Worm (Caenorhabditis elegans): ENCODE measurements around the gene pes-8.

Gene pes-8

ce11 chrX:9208492-9208891 is 43.1 kb upstream of the pes-8 start (continued):
- no peak for TF ChIP-seq daf-16 (GFP tag; optimal IDR thresholded peaks at IDR 0.05)
- TF ChIP-seq daf-16 (tag; optimal IDR thresholded peaks at IDR 0.05), result peak; percentile 83
- no peak for TF ChIP-seq nhr-48 (tag; optimal IDR thresholded peaks at IDR 0.05)
- no peak for TF ChIP-seq gei-8 (GFP tag; optimal IDR thresholded peaks at IDR 0.05)
- no peak for TF ChIP-seq nhr-76 (tag; optimal IDR thresholded peaks at IDR 0.05)

ce11 chrX:9208933-9209332 is 42.7 kb upstream of the pes-8 start:
- no peak for TF ChIP-seq ceh-62 (tag; optimal IDR thresholded peaks at IDR 0.05)
- no peak for TF ChIP-seq hif-1 (tag; optimal IDR thresholded peaks at IDR 0.05)
- TF ChIP-seq unc-62 (GFP tag; optimal IDR thresholded peaks at IDR 0.05 in 1 of 2), result peak in 1 of 2 experiments; percentile 99
- no peak for TF ChIP-seq unc-62 (tag; optimal IDR thresholded peaks at IDR 0.05)
- TF ChIP-seq mep-1 (tag; optimal IDR thresholded peaks at IDR 0.05), result no peak
- TF ChIP-seq ctbp-1 (GFP tag; IDR thresholded peaks at IDR 0.05), result no peak
- TF ChIP-seq zfp-2 (tag; optimal IDR thresholded peaks at IDR 0.05), result no peak
- no peak for TF ChIP-seq php-3 (GFP tag; IDR thresholded peaks at IDR 0.05)
- no peak for TF ChIP-seq rbr-2 (tag; optimal IDR thresholded peaks at IDR 0.05)

ce11 chrX:9210086-9210485 is 41.5 kb upstream of the pes-8 start:
- TF ChIP-seq unc-39 (tag; optimal IDR thresholded peaks at IDR 0.05) (no peak), pha-4 (GFP tag; IDR thresholded peaks at IDR 0.05) (no peak), pha-4 (tag; optimal IDR thresholded peaks at IDR 0.05) (no peak), nhr-11 (tag; optimal IDR thresholded peaks at IDR 0.05) (no peak), ceh-32 (tag; optimal IDR thresholded peaks at IDR 0.05; ENCODE audit: poor library complexity) (no peak), dve-1 (tag; optimal IDR thresholded peaks at IDR 0.05; ENCODE audit: insufficient read depth) (peak; percentile 47), zip-11 (GFP tag; IDR thresholded peaks at IDR 0.05) (no peak), dmd-8 (GFP tag; IDR thresholded peaks at IDR 0.05) (no peak), daf-16 (GFP tag; optimal IDR thresholded peaks at IDR 0.05) (no peak), daf-16 (tag; optimal IDR thresholded peaks at IDR 0.05) (peak; percentile 82), fkh-10 (GFP tag; optimal IDR thresholded peaks at IDR 0.05) (no peak), dmd-6 (GFP tag; IDR thresholded peaks at IDR 0.05) (peak; percentile 23; the same call in 1 of the 2 replicates), mep-1 (tag; optimal IDR thresholded peaks at IDR 0.05) (peak; percentile 9), attf-4 (tag; optimal IDR thresholded peaks at IDR 0.05) (no peak), Y75B8A.6 (GFP tag; IDR thresholded peaks at IDR 0.05) (no peak), nhr-48 (tag; optimal IDR thresholded peaks at IDR 0.05) (peak; percentile 11), snpc-1.2 (GFP tag; IDR thresholded peaks at IDR 0.05) (no peak), aha-1 (tag) (peak; percentile 74), lin-13 (GFP tag; optimal IDR thresholded peaks at IDR 0.05) (no peak), ceh-82 (tag; optimal IDR thresholded peaks at IDR 0.05) (no peak), madf-9 (GFP tag; conservative IDR thresholded peaks at IDR 0.05) (no peak), nhr-41 (GFP tag; IDR thresholded peaks at IDR 0.05) (no peak), lin-15B (tag; optimal IDR thresholded peaks at IDR 0.05) (no peak), nhr-237 (tag; optimal IDR thresholded peaks at IDR 0.05) (no peak), ceh-20 (GFP tag; IDR thresholded peaks at IDR 0.05) (no peak), fos-1 (tag; optimal IDR thresholded peaks at IDR 0.05) (no peak), daf-8 (GFP tag; IDR thresholded peaks at IDR 0.05) (no peak), egl-43 (GFP tag; IDR thresholded peaks at IDR 0.05) (no peak), daf-12 (tag; optimal IDR thresholded peaks at IDR 0.05) (no peak), nhr-28 (tag; optimal IDR thresholded peaks at IDR 0.05) (peak; percentile 61), hlh-11 (tag; optimal IDR thresholded peaks at IDR 0.05) (peak; percentile 65), F37D6.2 (tag; optimal IDR thresholded peaks at IDR 0.05) (no peak), mdt-29 (GFP tag; IDR thresholded peaks at IDR 0.05) (no peak), pqm-1 (tag; optimal IDR thresholded peaks at IDR 0.05) (peak; percentile 47), hlh-30 (tag; optimal IDR thresholded peaks at IDR 0.05; ENCODE audit: insufficient read depth) (peak; percentile 7), ces-1 (GFP tag; optimal IDR thresholded peaks at IDR 0.05) (no peak), ceh-28 (tag; optimal IDR thresholded peaks at IDR 0.05) (no peak), snpc-4 (tag; optimal IDR thresholded peaks at IDR 0.05) (no peak), F44E2.7 (GFP tag; IDR thresholded peaks at IDR 0.05) (no peak), F10B5.3 (tag; optimal IDR thresholded peaks at IDR 0.05) (no peak), php-3 (GFP tag; IDR thresholded peaks at IDR 0.05) (0 out of 2 replicates have a peak, but pooled peaks have one; percentile 27)
